Worm (Caenorhabditis elegans) whole organism, early embryonic: ENCODE data around the gene gphr-2.

Experiments
- B0310.2 ChIP-seq: sonication (generic microtip); optimal IDR thresholded peaks from 2 replicates; lab custom pipeline; 2016; ENCODE audit warnings: mild to moderate bottlenecking, missing genetic modification characterization, missing compliant biosample characterization
- F13C5.2 ChIP-seq: sonication (generic microtip); optimal IDR thresholded peaks from 2 replicates; lab custom pipeline; 2017; ENCODE audit warnings: mild to moderate bottlenecking, missing genetic modification characterization, inconsistent platforms, missing compliant biosample characterization
- aly-1 ChIP-seq: sonication (generic microtip); optimal IDR thresholded peaks from 2 replicates; lab custom pipeline; 2016; ENCODE audit warnings: missing genetic modification characterization, missing compliant biosample characterization
- ama-1 ChIP-seq: fragments of 150-350 bp; optimal IDR thresholded peaks from 2 replicates; lab custom pipeline; 2014
- ceh-13 ChIP-seq: fragments of 200-800 bp; sonication (Bioruptor generic); optimal IDR thresholded peaks from 2 replicates; lab custom pipeline; 2018; ENCODE audit warnings: mild to moderate bottlenecking, missing genetic modification characterization, missing compliant biosample characterization
- ceh-36 ChIP-seq: sonication (generic microtip); optimal IDR thresholded peaks from 2 replicates; lab custom pipeline; 2016; ENCODE audit warnings: missing genetic modification characterization, inconsistent platforms, missing compliant biosample characterization
- ets-7 ChIP-seq: sonication (generic microtip); optimal IDR thresholded peaks from 2 replicates; lab custom pipeline; 2016; ENCODE audit warnings: missing genotype, missing genetic modification characterization, missing compliant biosample characterization
- flt-1 ChIP-seq: fragments of 200-800 bp; sonication (Bioruptor generic); IDR thresholded peaks from 2 replicates; pipeline ENCODE4 v1.3.6; 2022; ENCODE audit warnings: missing genetic modification characterization, missing compliant biosample characterization
- hmbx-1 ChIP-seq: sonication (generic microtip); optimal IDR thresholded peaks from 2 replicates; lab custom pipeline; 2016; ENCODE audit warnings: mild to moderate bottlenecking, missing genetic modification characterization, missing compliant biosample characterization
- hmg-4 ChIP-seq: fragments of 200-800 bp; sonication (Bioruptor generic); optimal IDR thresholded peaks from 2 replicates; lab custom pipeline; 2018; ENCODE audit warnings: mild to moderate bottlenecking, missing genetic modification characterization, missing compliant biosample characterization
- hnd-1 ChIP-seq: sonication (generic microtip); optimal IDR thresholded peaks from 2 replicates; lab custom pipeline; 2016; ENCODE audit warnings: missing genetic modification characterization, missing compliant biosample characterization
- pes-1 ChIP-seq: fragments of 200-800 bp; sonication (Bioruptor generic); IDR thresholded peaks from 2 replicates; pipeline ENCODE4 v1.3.6; 2022; ENCODE audit warnings: missing genetic modification reagents, missing genetic modification characterization, missing compliant biosample characterization
- scrt-1 ChIP-seq: fragments of 200-800 bp; sonication (Bioruptor generic); IDR thresholded peaks from 2 replicates; pipeline ENCODE4 v1.3.6; 2022; ENCODE audit warnings: missing genetic modification characterization, missing compliant biosample characterization
- sea-1 ChIP-seq: fragments of 200-800 bp; sonication (Bioruptor generic); conservative IDR thresholded peaks from 2 replicates; pipeline ENCODE4 v1.3.6; 2022; ENCODE audit warnings: missing genetic modification characterization, missing compliant biosample characterization
- tbx-11 ChIP-seq: fragments of 200-800 bp; sonication (Bioruptor generic); IDR thresholded peaks from 2 replicates; pipeline ENCODE4 v1.3.6; 2022; ENCODE audit warnings: missing genetic modification characterization, missing compliant biosample characterization
- tbx-37 ChIP-seq: fragments of 200-800 bp; sonication (Bioruptor generic); conservative IDR thresholded peaks from 2 replicates; pipeline ENCODE4 v1.3.6; 2022; ENCODE audit warnings: missing genetic modification reagents, missing genetic modification characterization, missing compliant biosample characterization
- tra-4 ChIP-seq: sonication (generic microtip); optimal IDR thresholded peaks from 2 replicates; lab custom pipeline; 2017; ENCODE audit warnings: missing genetic modification characterization, missing compliant biosample characterization

The gphr-2 gene

DNA sequence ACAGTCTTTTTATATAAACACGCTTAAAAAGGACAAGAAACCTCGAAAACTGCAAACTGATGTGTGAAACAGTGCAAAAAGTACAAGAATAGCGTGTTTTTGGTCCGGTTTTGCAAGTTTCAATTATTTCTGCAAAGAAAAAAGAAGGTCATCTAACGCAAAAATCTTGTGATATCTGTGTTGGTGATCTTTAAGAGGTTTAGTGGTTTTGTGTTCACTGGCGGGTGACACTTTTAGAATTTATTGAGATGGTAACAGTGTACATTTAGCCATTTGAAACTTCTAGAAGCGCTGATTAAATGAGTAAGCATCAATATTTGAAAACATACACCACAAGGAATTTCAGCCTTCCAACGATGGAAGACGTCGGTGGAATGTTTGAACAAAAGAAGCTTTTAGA, 15.2 kb upstream of the gphr-2 start:
- no peak for TF ChIP-seq flt-1 (GFP tag; lab: Robert Waterston, UW)
- TF ChIP-seq tbx-11 = no peak
- TF ChIP-seq hmg-4 (GFP tag; lab: Kevin White, UChicago) = no peak
- no peak for TF ChIP-seq pes-1 (GFP tag; lab: Robert Waterston, UW)
- no peak for TF ChIP-seq tbx-37 (GFP tag; lab: Robert Waterston, UW)
- TF ChIP-seq scrt-1 (GFP tag; lab: Robert Waterston, UW) = no peak
- TF ChIP-seq hmbx-1 (tag; lab: Kevin White, UChicago) = no peak
- no peak for TF ChIP-seq hnd-1 (tag; lab: Kevin White, UChicago)
- TF ChIP-seq ets-7 (tag; lab: Kevin White, UChicago) = no peak
- TF ChIP-seq ceh-36 = no peak
- TF ChIP-seq F13C5.2 (tag; lab: Kevin White, UChicago) = no peak
- TF ChIP-seq B0310.2 (tag; lab: Kevin White, UChicago) = no peak
- no peak for TF ChIP-seq ceh-13 (GFP tag; lab: Kevin White, UChicago)
- TF ChIP-seq aly-1 (tag; lab: Kevin White, UChicago) = no peak
- no peak for TF ChIP-seq sea-1
- TF ChIP-seq tra-4 (tag; lab: Kevin White, UChicago) = no peak
- TF ChIP-seq ama-1 (lab: Kevin White, UChicago) = no peak

DNA sequence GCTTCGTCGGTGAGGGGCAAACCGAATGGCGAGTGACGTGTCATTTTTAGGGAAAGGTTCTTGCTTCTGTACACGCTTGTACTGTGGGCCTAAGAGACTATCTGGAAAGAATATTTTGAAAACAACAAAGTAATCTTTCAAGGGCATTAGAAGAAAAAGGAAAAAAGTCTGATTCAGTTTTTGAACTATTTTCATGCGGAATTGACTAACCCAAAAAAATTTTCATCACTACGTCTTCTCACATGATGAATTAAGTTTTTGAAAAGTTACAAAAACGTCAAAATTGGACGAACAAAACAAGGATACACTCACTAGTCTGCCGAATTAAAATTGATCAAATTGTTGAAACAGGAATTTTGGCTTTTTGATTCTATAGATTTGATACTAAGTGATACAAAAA, 12.7 kb upstream of the gphr-2 start, which contains the start of gene C11H1.9:
C11H1.9 (minus strand) TSS at position 101 of the 400 bp plus-strand sequence.
- no peak for TF ChIP-seq hmbx-1 (tag; lab: Kevin White, UChicago)
- TF ChIP-seq B0310.2 (tag; lab: Kevin White, UChicago) = no peak
- no peak for TF ChIP-seq tbx-11
- TF ChIP-seq flt-1 (GFP tag; lab: Robert Waterston, UW) = no peak

DNA sequence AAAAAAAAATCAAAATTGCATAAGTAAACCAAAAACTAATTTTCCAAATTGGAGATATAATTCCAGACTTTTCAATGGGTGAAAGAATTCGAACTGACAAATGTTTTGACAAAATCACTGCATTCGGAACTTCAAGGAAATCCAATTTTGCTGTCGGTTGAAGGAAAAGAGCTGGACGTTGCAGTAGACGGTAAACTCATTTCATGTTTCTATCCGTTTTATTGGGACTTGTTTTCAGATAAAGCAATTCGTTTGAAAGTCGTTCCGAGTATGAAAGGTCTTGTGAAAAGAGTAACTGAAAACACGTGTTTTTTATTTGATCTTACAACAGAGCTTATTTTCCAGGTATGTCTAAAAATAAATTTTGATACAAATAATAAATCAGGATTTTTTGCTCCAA, 8.6 kb upstream of the gphr-2 start:
- TF ChIP-seq B0310.2 (tag; lab: Kevin White, UChicago) = no peak
- TF ChIP-seq scrt-1 (GFP tag; lab: Robert Waterston, UW) = no peak
- TF ChIP-seq hmbx-1 (tag; lab: Kevin White, UChicago) = no peak

DNA sequence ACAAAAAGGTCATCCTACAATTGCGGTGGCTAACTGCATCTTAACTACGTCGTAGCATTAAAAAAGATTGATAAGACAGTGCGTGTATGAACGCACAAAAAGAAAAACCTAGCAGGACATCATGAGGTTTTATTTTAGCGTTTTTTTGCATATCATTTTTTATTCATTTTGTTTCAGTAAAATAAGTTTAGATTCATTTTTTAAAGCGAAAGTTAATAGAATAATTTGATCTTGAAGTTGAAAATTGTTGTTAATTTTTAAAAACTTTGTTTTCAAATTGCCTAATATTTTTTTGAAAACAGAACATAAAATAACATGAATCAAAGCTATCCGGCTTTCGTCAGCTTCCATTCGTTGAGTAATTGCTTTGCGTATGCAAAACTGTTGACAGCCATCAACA, 6.1 kb upstream of the gphr-2 start, which contains the start of gene prx-1:
prx-1 (plus strand) TSS at position 301 of the 400 bp plus-strand sequence.
- no peak for TF ChIP-seq tbx-37 (GFP tag; lab: Robert Waterston, UW)
- TF ChIP-seq pes-1 (GFP tag; lab: Robert Waterston, UW) = no peak
- no peak for TF ChIP-seq scrt-1 (GFP tag; lab: Robert Waterston, UW)
- no peak for TF ChIP-seq hnd-1 (tag; lab: Kevin White, UChicago)
- no peak for TF ChIP-seq flt-1 (GFP tag; lab: Robert Waterston, UW)
- no peak for TF ChIP-seq ets-7 (tag; lab: Kevin White, UChicago)
- no peak for TF ChIP-seq tbx-11
- no peak for TF ChIP-seq sea-1

DNA sequence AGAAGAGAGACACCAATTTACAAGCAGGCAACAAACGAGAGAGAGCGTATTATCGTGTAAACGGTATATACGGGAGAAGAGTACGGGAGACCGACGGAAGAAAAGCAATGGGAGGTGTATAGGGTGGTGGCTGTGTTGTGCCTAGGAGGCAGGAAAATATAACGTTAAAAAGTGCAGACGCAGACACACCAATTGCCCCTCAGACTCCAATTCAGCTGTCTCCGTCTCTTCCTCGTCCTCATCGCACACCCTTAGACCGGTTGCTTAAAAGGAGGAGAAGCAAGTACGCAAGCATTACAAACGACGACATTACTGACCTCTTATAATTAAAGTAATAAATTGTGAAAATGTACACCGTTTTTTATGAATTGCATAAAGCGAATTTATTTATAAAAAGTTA, 4.8 kb upstream of the gphr-2 start:
- no peak for TF ChIP-seq tra-4 (tag; lab: Kevin White, UChicago)
- TF ChIP-seq flt-1 (GFP tag; lab: Robert Waterston, UW) = peak; percentile 59; the same call in 1 of the 2 replicates
- peak; percentile 76 for TF ChIP-seq F13C5.2 (tag; lab: Kevin White, UChicago)
- TF ChIP-seq ama-1 (lab: Kevin White, UChicago) = no peak
- no peak for TF ChIP-seq aly-1 (tag; lab: Kevin White, UChicago)
- peak; percentile 54 for TF ChIP-seq B0310.2 (tag; lab: Kevin White, UChicago)
- peak; percentile 4 for TF ChIP-seq ceh-13 (GFP tag; lab: Kevin White, UChicago)
- 0 out of 2 replicates have a peak, but pooled peaks have one; percentile 18 for TF ChIP-seq tbx-37 (GFP tag; lab: Robert Waterston, UW)
- no peak for TF ChIP-seq ets-7 (tag; lab: Kevin White, UChicago)
- peak; percentile 88 for TF ChIP-seq hmg-4 (GFP tag; lab: Kevin White, UChicago)
- no peak for TF ChIP-seq sea-1
- TF ChIP-seq scrt-1 (GFP tag; lab: Robert Waterston, UW) = 0 out of 2 replicates have a peak, but pooled peaks have one; percentile 28

DNA sequence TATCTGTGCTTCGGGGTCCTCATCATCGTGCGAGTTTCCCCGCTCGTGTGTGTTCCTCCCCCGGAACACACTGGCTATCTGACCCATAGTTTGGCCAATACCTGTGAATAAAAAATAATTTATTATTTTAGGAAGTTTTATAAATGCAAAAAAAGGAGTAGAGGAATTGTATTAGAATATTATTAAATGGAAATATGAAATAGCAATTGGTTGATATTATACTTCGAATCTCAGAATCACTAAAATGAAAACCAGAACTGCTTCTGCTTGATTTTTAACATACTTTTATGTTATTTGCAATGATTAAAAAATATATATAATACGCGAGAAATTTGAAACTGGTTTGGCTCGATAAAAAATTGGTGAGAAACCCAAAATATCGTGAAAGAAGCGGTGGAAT, 4.0 kb upstream of the gphr-2 start, which contains the start of gene mgrn-1:
mgrn-1 (minus strand) TSS at position 101 of the 400 bp plus-strand sequence.
- TF ChIP-seq sea-1 = no peak
- TF ChIP-seq scrt-1 (GFP tag; lab: Robert Waterston, UW) = no peak
- no peak for TF ChIP-seq tbx-37 (GFP tag; lab: Robert Waterston, UW)
- TF ChIP-seq pes-1 (GFP tag; lab: Robert Waterston, UW) = no peak
- TF ChIP-seq tbx-11 = no peak
- no peak for TF ChIP-seq hmbx-1 (tag; lab: Kevin White, UChicago)
- no peak for TF ChIP-seq ama-1 (lab: Kevin White, UChicago)
- TF ChIP-seq tra-4 (tag; lab: Kevin White, UChicago) = no peak
- TF ChIP-seq aly-1 (tag; lab: Kevin White, UChicago) = no peak
- no peak for TF ChIP-seq hnd-1 (tag; lab: Kevin White, UChicago)
- no peak for TF ChIP-seq ets-7 (tag; lab: Kevin White, UChicago)
- TF ChIP-seq ceh-13 (GFP tag; lab: Kevin White, UChicago) = no peak
- no peak for TF ChIP-seq ceh-36
- TF ChIP-seq flt-1 (GFP tag; lab: Robert Waterston, UW) = no peak
- no peak for TF ChIP-seq hmg-4 (GFP tag; lab: Kevin White, UChicago)
- no peak for TF ChIP-seq F13C5.2 (tag; lab: Kevin White, UChicago)
- no peak for TF ChIP-seq B0310.2 (tag; lab: Kevin White, UChicago)

DNA sequence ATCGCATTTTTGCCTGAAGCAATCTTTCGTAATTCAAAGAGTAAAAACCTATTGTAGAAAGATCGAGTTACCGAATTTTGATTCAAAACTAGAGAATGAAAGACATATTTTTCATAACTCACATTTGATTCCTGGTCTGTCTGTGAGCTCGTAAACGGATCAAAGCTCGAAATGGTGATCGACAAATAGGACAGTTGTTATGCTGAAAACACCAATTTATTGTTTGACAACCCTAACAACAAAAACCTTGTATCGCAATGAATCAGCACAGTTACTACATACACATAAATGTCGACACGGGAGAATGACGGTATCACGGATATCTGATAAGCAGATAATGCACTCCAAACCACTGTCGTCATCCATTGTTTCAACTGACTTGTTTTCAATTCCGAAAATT, 2.1 kb upstream of the gphr-2 start:
- TF ChIP-seq flt-1 (GFP tag; lab: Robert Waterston, UW) = no peak
- TF ChIP-seq aly-1 (tag; lab: Kevin White, UChicago) = no peak
- TF ChIP-seq hmg-4 (GFP tag; lab: Kevin White, UChicago) = no peak
- no peak for TF ChIP-seq ceh-13 (GFP tag; lab: Kevin White, UChicago)
- TF ChIP-seq sea-1 = no peak
- no peak for TF ChIP-seq tra-4 (tag; lab: Kevin White, UChicago)
- no peak for TF ChIP-seq hnd-1 (tag; lab: Kevin White, UChicago)
- TF ChIP-seq B0310.2 (tag; lab: Kevin White, UChicago) = no peak
- no peak for TF ChIP-seq ceh-36
- no peak for TF ChIP-seq scrt-1 (GFP tag; lab: Robert Waterston, UW)
- TF ChIP-seq ets-7 (tag; lab: Kevin White, UChicago) = no peak
- no peak for TF ChIP-seq tbx-37 (GFP tag; lab: Robert Waterston, UW)
- TF ChIP-seq pes-1 (GFP tag; lab: Robert Waterston, UW) = no peak
